Fruit fly (Drosophila melanogaster): ENCODE results near the gene Kat60.

- TF ChIP-seq CG11294 (GFP tag; IDR thresholded peaks at IDR 0.05) = no peak
- no peak for TF ChIP-seq CG11902 (GFP tag; optimal IDR thresholded peaks at IDR 0.05)
- no peak for TF ChIP-seq CG15336 (GFP tag; IDR thresholded peaks at IDR 0.05)
Observed at dm6 chr3R:5249308-5249707, 17.3 kb upstream of the Kat60 start.

Measured in whole organism, prepupa.